Fruit fly (Drosophila melanogaster) whole organism, wandering third instar larva: Measurements from ENCODE around the gene mtsh.

Experiments
- Abd-B ChIP-seq: fragments of >200 bp; optimal IDR thresholded peaks from 2 replicates; lab custom pipeline; 2017; ENCODE audit warnings: missing biosample characterization, missing genetic modification characterization
- CG32264 ChIP-seq: fragments of 200-800 bp; sonication (Bioruptor generic); optimal IDR thresholded peaks from 2 replicates; lab custom pipeline; 2016; ENCODE audit warnings: missing biosample characterization, missing genetic modification characterization
- CG9705 ChIP-seq: fragments of 200-800 bp; sonication (Bioruptor generic); optimal IDR thresholded peaks from 2 replicates; lab custom pipeline; 2018; ENCODE audit warnings: missing biosample characterization, mild to moderate bottlenecking, missing genetic modification characterization
- CrebA ChIP-seq: fragments of 200-800 bp; sonication (Bioruptor generic); optimal IDR thresholded peaks from 2 replicates; lab custom pipeline; 2016; ENCODE audit warnings: missing biosample characterization, mild to moderate bottlenecking, missing genetic modification characterization, borderline replicate concordance
- Dfd ChIP-seq: fragments of >200 bp; optimal IDR thresholded peaks from 2 replicates; lab custom pipeline; 2017; ENCODE audit warnings: missing biosample characterization, missing genetic modification characterization
- Dif ChIP-seq: fragments of 200-275, 200-300 bp; sonication (Bioruptor generic); optimal IDR thresholded peaks from 2 replicates; lab custom pipeline; 2018; ENCODE audit warnings: missing biosample characterization, missing genetic modification characterization; ENCODE audit not compliant: partially characterized antibody
- GATAd ChIP-seq: sonication (Bioruptor generic); optimal IDR thresholded peaks from 2 replicates; lab custom pipeline; 2016; ENCODE audit warnings: missing biosample characterization, missing genetic modification characterization
- HLH106 ChIP-seq: fragments of 200-800 bp; optimal IDR thresholded peaks from 3 replicates; lab custom pipeline; 2019; ENCODE audit warnings: missing biosample characterization, mild to moderate bottlenecking, missing genetic modification characterization, moderate library complexity
- Hnf4 ChIP-seq: fragments of 200-800 bp; sonication (Bioruptor generic); optimal IDR thresholded peaks from 2 replicates; lab custom pipeline; 2016; ENCODE audit warnings: missing biosample characterization, mild to moderate bottlenecking, missing genetic modification characterization
- Hr78 ChIP-seq: fragments of >200 bp; optimal IDR thresholded peaks from 2 replicates; lab custom pipeline; 2017; ENCODE audit warnings: missing biosample characterization, missing genetic modification characterization
- Hr83 ChIP-seq: fragments of 200-300 bp; sonication (Bioruptor generic); optimal IDR thresholded peaks from 2 replicates; lab custom pipeline; 2016; ENCODE audit warnings: missing biosample characterization, mild to moderate bottlenecking, missing genetic modification characterization, moderate library complexity; ENCODE audit not compliant: poor library complexity, severe bottlenecking
- Jra ChIP-seq: sonication (Bioruptor generic); optimal IDR thresholded peaks from 2 replicates; lab custom pipeline; 2016; ENCODE audit warnings: missing biosample characterization, missing genetic modification characterization
- Mio ChIP-seq: sonication (Bioruptor generic); optimal IDR thresholded peaks from 2 replicates; lab custom pipeline; 2016; ENCODE audit warnings: missing biosample characterization, missing genetic modification characterization
- Myc ChIP-seq: fragments of >200 bp; optimal IDR thresholded peaks from 2 replicates; lab custom pipeline; 2017
- N ChIP-seq: fragments of >200 bp; optimal IDR thresholded peaks from 2 replicates; lab custom pipeline; 2018; ENCODE audit warnings: missing biosample characterization, missing external identifiers, missing genetic modification characterization
- OdsH ChIP-seq: fragments of 200-800 bp; sonication (Bioruptor generic); optimal IDR thresholded peaks from 2 replicates; lab custom pipeline; 2016; ENCODE audit warnings: missing biosample characterization, mild to moderate bottlenecking, missing genetic modification characterization
- Rel ChIP-seq, 2 experiments: fragments of 200-800 bp; sonication (Bioruptor generic) in 1 of 2; optimal IDR thresholded peaks; 2 replicates in 1 of 2; 3 replicates in 1 of 2; lab custom pipeline; 2016 to 2019; ENCODE audit warnings: mild to moderate bottlenecking in 2 of 2, missing biosample characterization in 2 of 2, missing genetic modification characterization in 2 of 2, moderate library complexity in 1 of 2
- Sp1 ChIP-seq: fragments of 200-800 bp; sonication (Bioruptor generic); optimal IDR thresholded peaks from 3 replicates; lab custom pipeline; 2019; ENCODE audit warnings: missing biosample characterization, mild to moderate bottlenecking, missing genetic modification characterization, moderate library complexity
- Vsx2 ChIP-seq: fragments of 200-300, 225-300 bp; sonication (Bioruptor generic); optimal IDR thresholded peaks from 2 replicates; lab custom pipeline; 2018; ENCODE audit warnings: missing biosample characterization, missing genetic modification characterization; ENCODE audit not compliant: partially characterized antibody
- br ChIP-seq: fragments of 200-800 bp; sonication (Bioruptor generic); optimal IDR thresholded peaks from 2 replicates; lab custom pipeline; 2016; ENCODE audit warnings: missing biosample characterization, missing genetic modification characterization
- brk ChIP-seq: fragments of 200-800 bp; sonication (Bioruptor generic); optimal IDR thresholded peaks from 2 replicates; lab custom pipeline; 2016; ENCODE audit warnings: missing biosample characterization, mild to moderate bottlenecking, missing genetic modification characterization
- dl ChIP-seq, 2 experiments: fragments of 175-275, 200-275 bp in 1 of 2; fragments of 200-275 bp in 1 of 2; sonication (Bioruptor generic); optimal IDR thresholded peaks; lab custom pipeline; 2018; ENCODE audit warnings: mild to moderate bottlenecking in 2 of 2, missing biosample characterization in 2 of 2, missing genetic modification characterization in 2 of 2, moderate library complexity in 2 of 2; ENCODE audit not compliant: partially characterized antibody in 2 of 2, insufficient read depth in 1 of 2
- dmrt93B ChIP-seq: fragments of 200-800 bp; sonication (Bioruptor generic); optimal IDR thresholded peaks from 2 replicates; lab custom pipeline; 2018; ENCODE audit warnings: missing biosample characterization, mild to moderate bottlenecking, missing genetic modification characterization
- dsf ChIP-seq: sonication (Bioruptor generic); optimal IDR thresholded peaks from 2 replicates; lab custom pipeline; 2016; ENCODE audit warnings: missing biosample characterization, missing genetic modification characterization, borderline replicate concordance
- ey ChIP-seq: fragments of 200-800 bp; sonication (Bioruptor generic); optimal IDR thresholded peaks from 2 replicates; lab custom pipeline; 2016; ENCODE audit warnings: missing biosample characterization, missing genetic modification characterization
- foxo ChIP-seq, 2 experiments: fragments of 200-800 bp; sonication (Bioruptor generic); optimal IDR thresholded peaks; 2 replicates in 1 of 2; 3 replicates in 1 of 2; lab custom pipeline; 2016 to 2017; ENCODE audit warnings: missing biosample characterization in 2 of 2, missing genetic modification characterization in 2 of 2
- fru ChIP-seq: fragments of 200-800 bp; sonication (Bioruptor generic); optimal IDR thresholded peaks from 3 replicates; lab custom pipeline; 2016; ENCODE audit warnings: missing biosample characterization, mild to moderate bottlenecking, missing genetic modification characterization
- h ChIP-seq: fragments of 200-800 bp; sonication (Bioruptor generic); optimal IDR thresholded peaks from 3 replicates; lab custom pipeline; 2016; ENCODE audit warnings: missing biosample characterization, mild to moderate bottlenecking, missing genetic modification characterization
- jim ChIP-seq: fragments of 175-275, 200-325 bp; sonication (Bioruptor generic); optimal IDR thresholded peaks from 2 replicates; lab custom pipeline; 2016; ENCODE audit warnings: missing biosample characterization, mild to moderate bottlenecking, missing genetic modification characterization
- lola ChIP-seq: fragments of >200 bp; optimal IDR thresholded peaks from 2 replicates; lab custom pipeline; 2017; ENCODE audit warnings: missing biosample characterization, missing genetic modification characterization
- pan ChIP-seq: fragments of >200 bp; optimal IDR thresholded peaks from 2 replicates; lab custom pipeline; 2017
- psq ChIP-seq: fragments of 200-800 bp; sonication (Bioruptor generic); optimal IDR thresholded peaks from 3 replicates; lab custom pipeline; 2017; ENCODE audit warnings: missing biosample characterization, mild to moderate bottlenecking, missing genetic modification characterization, moderate library complexity
- rgr ChIP-seq: fragments of 200-800 bp; sonication (Bioruptor generic); optimal IDR thresholded peaks from 3 replicates; lab custom pipeline; 2016; ENCODE audit warnings: missing biosample characterization, mild to moderate bottlenecking, missing genetic modification characterization
- sage ChIP-seq: fragments of 200-800 bp; sonication (Bioruptor generic); optimal IDR thresholded peaks from 2 replicates; lab custom pipeline; 2016; ENCODE audit warnings: missing biosample characterization, mild to moderate bottlenecking, missing genetic modification characterization
- sv ChIP-seq: fragments of 200-800 bp; sonication (Bioruptor generic); optimal IDR thresholded peaks from 3 replicates; lab custom pipeline; 2016; ENCODE audit warnings: missing biosample characterization, missing genetic modification characterization
- tai ChIP-seq: sonication (Bioruptor generic); optimal IDR thresholded peaks from 2 replicates; lab custom pipeline; 2016; ENCODE audit warnings: missing biosample characterization, missing genetic modification characterization
- usp ChIP-seq: fragments of >200 bp; optimal IDR thresholded peaks from 2 replicates; lab custom pipeline; 2017; ENCODE audit warnings: missing biosample characterization, missing genetic modification characterization
- woc ChIP-seq: sonication (Bioruptor generic); optimal IDR thresholded peaks from 2 replicates; lab custom pipeline; 2016; ENCODE audit warnings: missing biosample characterization, mild to moderate bottlenecking, missing genetic modification characterization

The mtsh gene

DNA sequence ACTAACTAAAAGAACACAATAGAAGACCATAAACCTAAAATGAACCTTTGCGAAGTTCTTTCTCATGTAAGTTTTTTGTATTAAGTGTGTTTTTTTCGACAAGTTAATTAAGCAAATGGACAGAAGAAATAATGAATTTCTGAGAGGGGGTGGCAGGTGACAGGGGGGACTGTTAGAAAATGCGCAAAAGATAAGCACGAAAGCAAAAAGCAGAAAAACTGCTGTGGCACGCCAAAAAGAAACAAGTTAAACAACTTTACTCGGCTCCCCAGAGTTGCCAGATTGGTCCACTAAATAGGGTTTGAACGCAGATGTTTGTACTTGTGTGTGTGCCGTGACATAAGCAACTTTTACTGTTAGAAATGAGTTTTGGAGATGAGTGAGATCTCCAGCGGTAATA lies 42.8 kb downstream of the mtsh start:
- TF ChIP-seq foxo (GFP tag; optimal IDR thresholded peaks at IDR 0.05; lab: Kevin White, UChicago), result no peak
- TF ChIP-seq usp (GFP tag; lab: Kevin White, UChicago), result no peak
- no peak for TF ChIP-seq h (GFP tag; lab: Kevin White, UChicago)
- TF ChIP-seq dl (GFP tag; optimal IDR thresholded peaks at IDR 0.05; lab: Kevin White, UChicago; ENCODE audit: insufficient read depth in 1 of 2, partially characterized antibody in 2 of 2), result no peak
- no peak for TF ChIP-seq GATAd

DNA sequence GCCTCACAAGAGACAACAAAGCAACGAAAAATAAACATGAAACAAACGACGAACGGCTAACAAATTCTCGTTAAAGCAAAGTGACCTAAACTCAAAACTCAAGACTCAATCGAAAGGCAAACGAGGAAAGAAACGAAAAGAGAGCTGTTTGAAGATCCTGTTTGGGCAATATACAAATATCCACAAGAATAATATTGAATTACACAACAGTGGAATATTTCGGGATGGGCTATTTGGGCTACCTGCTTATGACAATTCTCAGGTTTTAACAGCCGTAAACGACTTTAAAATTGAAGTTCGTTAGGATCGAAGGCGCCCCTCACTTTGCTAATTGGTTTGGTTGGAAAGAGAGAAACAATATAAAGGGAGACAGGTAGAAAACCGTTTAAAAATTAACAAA lies 43.4 kb downstream of the mtsh start:
- TF ChIP-seq tai (GFP tag; lab: Kevin White, UChicago) (no peak), psq (no peak), CrebA (GFP tag; lab: Kevin White, UChicago) (no peak), Hr83 (GFP tag; lab: Kevin White, UChicago) (no peak), h (GFP tag; lab: Kevin White, UChicago) (no peak), jim (GFP tag; lab: Kevin White, UChicago) (no peak), Sp1 (GFP tag; lab: Kevin White, UChicago) (no peak), Jra (GFP tag; lab: Kevin White, UChicago) (no peak), OdsH (GFP tag; lab: Kevin White, UChicago) (no peak), Vsx2 (GFP tag; lab: Kevin White, UChicago) (no peak), Myc (no peak), dsf (GFP tag; lab: Kevin White, UChicago) (no peak), HLH106 (tag; lab: Kevin White, UChicago) (no peak), Rel (GFP tag; optimal IDR thresholded peaks at IDR 0.05; lab: Kevin White, UChicago) (no peak), Rel (tag; optimal IDR thresholded peaks at IDR 0.05; lab: Kevin White, UChicago) (no peak), dl (GFP tag; optimal IDR thresholded peaks at IDR 0.05; lab: Kevin White, UChicago; ENCODE audit: insufficient read depth in 1 of 2, partially characterized antibody in 2 of 2) (no peak), ey (GFP tag; lab: Kevin White, UChicago) (no peak)

DNA sequence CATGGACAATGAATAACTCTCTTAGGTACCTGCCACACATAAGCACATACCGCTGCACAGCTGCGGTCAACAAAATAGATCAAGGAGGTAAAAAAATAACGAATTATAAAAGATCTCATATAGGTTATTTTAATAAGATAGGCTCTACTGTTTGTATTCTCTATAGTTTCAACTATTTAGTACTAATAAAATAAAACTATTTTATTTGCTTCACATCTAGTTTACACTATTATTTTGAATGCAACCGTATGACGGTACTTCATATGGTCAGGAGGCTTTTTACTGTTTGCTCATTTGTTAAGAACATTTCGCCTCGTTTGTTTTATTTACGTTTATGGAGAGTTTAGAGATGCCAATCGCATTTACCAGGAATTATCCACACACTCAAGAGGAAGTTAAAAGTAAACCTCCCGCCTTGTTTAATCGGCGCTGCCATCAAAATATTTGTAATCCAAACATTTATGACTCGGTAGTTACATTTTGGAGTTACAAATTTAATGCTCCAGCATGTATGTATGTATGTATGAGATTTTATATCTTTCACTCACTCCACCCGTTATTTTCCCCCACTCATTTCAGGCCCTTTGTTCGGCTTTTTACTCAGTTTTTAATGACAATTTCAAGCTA lies 44.6 kb downstream of the mtsh start:
- TF ChIP-seq ey (GFP tag; lab: Kevin White, UChicago) (peak; percentile 42), dmrt93B (GFP tag; lab: Kevin White, UChicago) (no peak), usp (GFP tag; lab: Kevin White, UChicago) (no peak), woc (GFP tag; lab: Kevin White, UChicago) (no peak), h (GFP tag; lab: Kevin White, UChicago) (peak; percentile 14), dl (GFP tag; optimal IDR thresholded peaks at IDR 0.05; lab: Kevin White, UChicago; ENCODE audit: insufficient read depth in 1 of 2, partially characterized antibody in 2 of 2) (no peak), Jra (GFP tag; lab: Kevin White, UChicago) (no peak), brk (GFP tag; lab: Kevin White, UChicago) (no peak), Hr83 (GFP tag; lab: Kevin White, UChicago) (no peak), Hr78 (GFP tag; lab: Kevin White, UChicago) (no peak), pan (lab: Kevin White, UChicago) (no peak), Dfd (GFP tag; lab: Kevin White, UChicago) (no peak), Mio (no peak), CG32264 (GFP tag; lab: Kevin White, UChicago) (no peak), CrebA (GFP tag; lab: Kevin White, UChicago) (no peak), sv (GFP tag; lab: Kevin White, UChicago) (peak; percentile 54), Sp1 (GFP tag; lab: Kevin White, UChicago) (peak; percentile 1), Vsx2 (GFP tag; lab: Kevin White, UChicago) (no peak), sage (GFP tag; lab: Kevin White, UChicago) (no peak), jim (GFP tag; lab: Kevin White, UChicago) (no peak), tai (GFP tag; lab: Kevin White, UChicago) (no peak), foxo (GFP tag; optimal IDR thresholded peaks at IDR 0.05; lab: Kevin White, UChicago) (peak in 1 of 2 experiments; percentile 41), Dif (GFP tag; lab: Kevin White, UChicago) (no peak), Hnf4 (peak; percentile 15), dsf (GFP tag; lab: Kevin White, UChicago) (no peak), GATAd (no peak), rgr (GFP tag; lab: Kevin White, UChicago) (peak; percentile 49), Myc (no peak), lola (GFP tag; lab: Kevin White, UChicago) (no peak), fru (peak; percentile 40), br (no peak), OdsH (GFP tag; lab: Kevin White, UChicago) (peak; percentile 50), Abd-B (GFP tag; lab: Kevin White, UChicago) (no peak), CG9705 (GFP tag; lab: Kevin White, UChicago) (no peak), HLH106 (tag; lab: Kevin White, UChicago) (peak; percentile 33), N (GFP tag; lab: Kevin White, UChicago) (no peak), psq (no peak), Rel (GFP tag; optimal IDR thresholded peaks at IDR 0.05; lab: Kevin White, UChicago) (no peak), Rel (tag; optimal IDR thresholded peaks at IDR 0.05; lab: Kevin White, UChicago) (no peak)
